Fruit fly (Drosophila melanogaster) whole organism, embryonic: Measurements from ENCODE around the gene Sry-alpha.

Experiments used
- Aef1 ChIP-seq: fragments of 200-800 bp; sonication (Bioruptor generic); IDR thresholded peaks from 3 replicates; pipeline ENCODE4 v1.3.6; 2022; ENCODE audit warnings: missing biosample characterization, missing genetic modification characterization
- Atf3 ChIP-seq: fragments of 200-800 bp; sonication (Bioruptor generic); optimal IDR thresholded peaks from 3 replicates; lab custom pipeline; 2016; ENCODE audit warnings: missing biosample characterization, missing genetic modification characterization
- B-H2 ChIP-seq: fragments of 200-800 bp; sonication (Bioruptor generic); optimal IDR thresholded peaks from 2 replicates; lab custom pipeline; 2018; ENCODE audit warnings: missing biosample characterization, mild to moderate bottlenecking, missing genetic modification characterization
- Blimp-1 ChIP-seq: fragments of 200-800 bp; sonication (Bioruptor generic); optimal IDR thresholded peaks from 3 replicates; lab custom pipeline; 2018; ENCODE audit warnings: missing biosample characterization, missing genetic modification characterization, mild to moderate bottlenecking, moderate library complexity, missing genetic modification reagents
- BtbVII ChIP-seq: fragments of 200-800 bp; sonication (Bioruptor generic); optimal IDR thresholded peaks from 3 replicates; lab custom pipeline; 2017; ENCODE audit warnings: missing biosample characterization, mild to moderate bottlenecking, missing genetic modification characterization
- CG11247 ChIP-seq: fragments of 200-800 bp; sonication (Bioruptor generic); IDR thresholded peaks from 2 replicates; pipeline ENCODE4 v1.3.6; 2022; ENCODE audit warnings: missing biosample characterization, missing genetic modification characterization
- CG12219 ChIP-seq: fragments of 200-800 bp; sonication (Bioruptor generic); optimal IDR thresholded peaks from 3 replicates; lab custom pipeline; 2018; ENCODE audit warnings: missing biosample characterization, mild to moderate bottlenecking, missing genetic modification characterization
- CG13287 ChIP-seq: fragments of 200-800 bp; sonication (Bioruptor generic); IDR thresholded peaks from 2 replicates; pipeline ENCODE4 v1.3.6; 2022; ENCODE audit warnings: missing biosample characterization, missing genetic modification characterization; ENCODE audit not compliant: partially characterized antibody
- CG15514 ChIP-seq: fragments of 200-800 bp; sonication (Bioruptor generic); optimal IDR thresholded peaks from 3 replicates; lab custom pipeline; 2017; ENCODE audit warnings: missing biosample characterization, missing genetic modification characterization, mild to moderate bottlenecking, moderate library complexity, missing genetic modification reagents
- CG16779 ChIP-seq: fragments of 200-800 bp; sonication (Bioruptor generic); IDR thresholded peaks from 2 replicates; pipeline ENCODE4 v1.3.6; 2022; ENCODE audit warnings: missing biosample characterization, missing genetic modification characterization
- CG2889 ChIP-seq: fragments of 200-800 bp; sonication (Bioruptor generic); IDR thresholded peaks from 3 replicates; pipeline ENCODE4 v1.3.6; 2022; ENCODE audit warnings: missing biosample characterization, missing genetic modification characterization
- CG31441 ChIP-seq: fragments of 200-800 bp; sonication (Bioruptor generic); IDR thresholded peaks from 2 replicates; pipeline ENCODE4 v1.3.6; 2022; ENCODE audit warnings: missing biosample characterization, missing genetic modification characterization
- CG32772 ChIP-seq: fragments of 200-800 bp; sonication (Bioruptor generic); IDR thresholded peaks from 2 replicates; pipeline ENCODE4 v1.3.6; 2022; ENCODE audit warnings: missing biosample characterization, missing genetic modification characterization
- CG3847 ChIP-seq: fragments of 200-800 bp; sonication (Bioruptor generic); IDR thresholded peaks from 2 replicates; pipeline ENCODE4 v1.3.6; 2022; ENCODE audit warnings: missing biosample characterization, missing genetic modification characterization
- CG42726 ChIP-seq: fragments of 200-800 bp; sonication (Bioruptor generic); IDR thresholded peaks from 2 replicates; pipeline ENCODE4 v1.3.6; 2022; ENCODE audit warnings: missing biosample characterization, missing genetic modification characterization; ENCODE audit not compliant: partially characterized antibody
- CG6813 ChIP-seq: fragments of 200-800 bp; sonication (Bioruptor generic); optimal IDR thresholded peaks from 2 replicates; lab custom pipeline; 2017; ENCODE audit warnings: missing biosample characterization, missing genetic modification characterization, mild to moderate bottlenecking, moderate library complexity, missing genetic modification reagents
- CG6854 ChIP-seq: fragments of 200-800 bp; sonication (Bioruptor generic); optimal IDR thresholded peaks from 3 replicates; lab custom pipeline; 2017; ENCODE audit warnings: missing biosample characterization, mild to moderate bottlenecking, missing genetic modification characterization
- CG8281 ChIP-seq: fragments of 200-800 bp; sonication (Bioruptor generic); optimal IDR thresholded peaks from 2 replicates; lab custom pipeline; 2018; ENCODE audit warnings: missing biosample characterization, mild to moderate bottlenecking, missing genetic modification characterization, moderate library complexity
- CG8388 ChIP-seq: fragments of 200-800 bp; sonication (Bioruptor generic); optimal IDR thresholded peaks from 2 replicates; lab custom pipeline; 2019; ENCODE audit warnings: missing biosample characterization, mild to moderate bottlenecking, missing genetic modification characterization, moderate library complexity
- CoRest ChIP-seq: fragments of 200-800 bp; sonication (Bioruptor generic); optimal IDR thresholded peaks from 3 replicates; lab custom pipeline; 2018; ENCODE audit warnings: missing biosample characterization, mild to moderate bottlenecking, missing genetic modification characterization, moderate library complexity
- Dad ChIP-seq: fragments of 200-800 bp; sonication (Bioruptor generic); optimal IDR thresholded peaks from 3 replicates; lab custom pipeline; 2016; ENCODE audit warnings: missing biosample characterization, missing genetic modification characterization
- Dfd ChIP-seq, 2 experiments: fragments of >200 bp; optimal IDR thresholded peaks; 2 replicates each; lab custom pipeline; 2017; ENCODE audit warnings: missing biosample characterization in 2 of 2, missing genetic modification characterization in 2 of 2
- Doc3 ChIP-seq: fragments of 200-800 bp; sonication (Bioruptor generic); IDR thresholded peaks from 3 replicates; pipeline ENCODE4 v1.3.6; 2022; ENCODE audit warnings: missing biosample characterization, missing genetic modification characterization; ENCODE audit not compliant: partially characterized antibody
- E2f1 ChIP-seq: fragments of 200-800 bp; sonication (Bioruptor generic); IDR thresholded peaks from 2 replicates; pipeline ENCODE4 v1.3.6; 2022; ENCODE audit warnings: missing biosample characterization, missing genetic modification characterization
- HLH3B ChIP-seq: fragments of 200-800 bp; sonication (Bioruptor generic); IDR thresholded peaks from 2 replicates; pipeline ENCODE4 v1.3.6; 2022; ENCODE audit warnings: missing biosample characterization, missing genetic modification characterization
- Hand ChIP-seq: fragments of 200-800 bp; sonication (Bioruptor generic); optimal IDR thresholded peaks from 2 replicates; lab custom pipeline; 2017; ENCODE audit warnings: mild to moderate bottlenecking, missing biosample characterization, missing genetic modification reagents, missing genetic modification characterization
- HmgD ChIP-seq: fragments of 200-800 bp; sonication (Bioruptor generic); optimal IDR thresholded peaks from 3 replicates; lab custom pipeline; 2016; ENCODE audit warnings: missing biosample characterization, missing genetic modification characterization
- Hr3 ChIP-seq: fragments of 200-800 bp; sonication (Bioruptor generic); optimal IDR thresholded peaks from 3 replicates; lab custom pipeline; 2016; ENCODE audit warnings: missing biosample characterization, missing genetic modification characterization
- Hr39 ChIP-seq: fragments of >200 bp; optimal IDR thresholded peaks from 2 replicates; lab custom pipeline; 2017
- MESR4 ChIP-seq: fragments of 200-800 bp; sonication (Bioruptor generic); optimal IDR thresholded peaks from 2 replicates; lab custom pipeline; 2018; ENCODE audit warnings: missing biosample characterization, mild to moderate bottlenecking, missing genetic modification characterization, moderate library complexity
- NK7.1 ChIP-seq: fragments of 200-800 bp; sonication (Bioruptor generic); optimal IDR thresholded peaks from 3 replicates; lab custom pipeline; 2016; ENCODE audit warnings: missing biosample characterization, missing genetic modification characterization
- Ptx1 ChIP-seq: fragments of 200-800 bp; sonication (Bioruptor generic); IDR thresholded peaks from 2 replicates; pipeline ENCODE4 v1.3.6; 2022; ENCODE audit warnings: missing biosample characterization, missing genetic modification characterization
- Scr ChIP-seq: fragments of 200-800 bp; sonication (Bioruptor generic); IDR thresholded peaks from 2 replicates; pipeline ENCODE4 v1.3.6; 2022; ENCODE audit warnings: missing biosample characterization, missing genetic modification characterization; ENCODE audit not compliant: partially characterized antibody
- Sry-δ ChIP-seq: fragments of 200-800 bp; sonication (Bioruptor generic); optimal IDR thresholded peaks from 2 replicates; lab custom pipeline; 2016; ENCODE audit warnings: missing biosample characterization, missing genetic modification characterization
- aop ChIP-seq: fragments of 200-800 bp; sonication (Bioruptor generic); IDR thresholded peaks from 2 replicates; pipeline ENCODE4 v1.3.6; 2022; ENCODE audit warnings: missing biosample characterization, missing genetic modification characterization
- ara ChIP-seq: fragments of 200-800 bp; sonication (Bioruptor generic); IDR thresholded peaks from 2 replicates; pipeline ENCODE4 v1.3.6; 2022; ENCODE audit warnings: missing biosample characterization, missing genetic modification characterization
- bbx ChIP-seq: fragments of 200-800 bp; sonication (Bioruptor generic); IDR thresholded peaks from 2 replicates; pipeline ENCODE4 v1.3.6; 2022; ENCODE audit warnings: missing biosample characterization, missing genetic modification characterization; ENCODE audit not compliant: partially characterized antibody
- cas ChIP-seq: fragments of 200-800 bp; sonication (Bioruptor generic); IDR thresholded peaks from 2 replicates; pipeline ENCODE4 v1.3.6; 2022; ENCODE audit warnings: missing biosample characterization, missing genetic modification characterization
- chif ChIP-seq, 2 experiments: fragments of 200-800 bp; sonication (Bioruptor generic); optimal IDR thresholded peaks; 3 replicates each; lab custom pipeline; 2016; ENCODE audit warnings: missing biosample characterization in 2 of 2, missing genetic modification characterization in 2 of 2
- eyg ChIP-seq: fragments of 200-800 bp; sonication (Bioruptor generic); optimal IDR thresholded peaks from 3 replicates; lab custom pipeline; 2016; ENCODE audit warnings: missing biosample characterization, missing genetic modification characterization
- gcm ChIP-seq: fragments of 200-800 bp; sonication (Bioruptor generic); optimal IDR thresholded peaks from 2 replicates; lab custom pipeline; 2019; ENCODE audit warnings: missing biosample characterization, mild to moderate bottlenecking, missing genetic modification characterization, moderate library complexity
- jing ChIP-seq: fragments of 200-800 bp; sonication (Bioruptor generic); optimal IDR thresholded peaks from 2 replicates; lab custom pipeline; 2018; ENCODE audit warnings: missing biosample characterization, mild to moderate bottlenecking, missing genetic modification characterization
- lola ChIP-seq, 3 experiments: fragments of >200 bp in 2 of 3; fragments of 200-800 bp in 1 of 3; sonication (Bioruptor generic) in 1 of 3; optimal IDR thresholded peaks; 2 replicates each; lab custom pipeline; 2017 to 2019; ENCODE audit warnings: missing biosample characterization in 3 of 3, missing genetic modification characterization in 3 of 3, mild to moderate bottlenecking in 1 of 3, moderate library complexity in 1 of 3
- nerfin-2 ChIP-seq: fragments of 200-800 bp; sonication (Bioruptor generic); IDR thresholded peaks from 2 replicates; pipeline ENCODE4 v1.3.6; 2022; ENCODE audit warnings: missing biosample characterization, missing genetic modification characterization; ENCODE audit not compliant: partially characterized antibody
- sens ChIP-seq: fragments of 200-800 bp; sonication (Bioruptor generic); peaks from one replicate; lab custom pipeline; 2016; ENCODE audit warnings: missing biosample characterization, missing genetic modification characterization
- stwl ChIP-seq: fragments of 200-800 bp; sonication (Bioruptor generic); optimal IDR thresholded peaks from 3 replicates; lab custom pipeline; 2018; ENCODE audit warnings: missing biosample characterization, mild to moderate bottlenecking, missing genetic modification characterization, moderate library complexity
- tll ChIP-seq, 2 experiments: fragments of 200-800 bp in 1 of 2; fragments of >200 bp in 1 of 2; sonication (Bioruptor generic) in 1 of 2; optimal IDR thresholded peaks; 2 replicates each; lab custom pipeline; 2017 to 2019; ENCODE audit warnings: missing biosample characterization in 2 of 2, missing genetic modification characterization in 2 of 2, mild to moderate bottlenecking in 1 of 2, moderate library complexity in 1 of 2
- tup ChIP-seq: fragments of 200-800 bp; sonication (Bioruptor generic); optimal IDR thresholded peaks from 2 replicates; lab custom pipeline; 2016; ENCODE audit warnings: missing biosample characterization, mild to moderate bottlenecking, missing genetic modification characterization, moderate library complexity
- tx ChIP-seq: fragments of 200-800 bp; sonication (Bioruptor generic); optimal IDR thresholded peaks from 2 replicates; lab custom pipeline; 2016; ENCODE audit warnings: missing biosample characterization, missing genetic modification characterization
- vnd ChIP-seq: fragments of 200-800 bp; sonication (Bioruptor generic); IDR thresholded peaks from 3 replicates; pipeline ENCODE4 v1.3.6; 2022; ENCODE audit warnings: missing biosample characterization, missing genetic modification characterization; ENCODE audit not compliant: partially characterized antibody
- wek ChIP-seq: fragments of 200-800 bp; sonication (Bioruptor generic); optimal IDR thresholded peaks from 3 replicates; lab custom pipeline; 2018; ENCODE audit warnings: missing biosample characterization, mild to moderate bottlenecking, missing genetic modification characterization, moderate library complexity

The Sry-alpha gene

dm6 chr3R:30039494-30039893 is at the start of gene Sry-alpha, which contains the start of the genes janA and Sry-beta (continued):
- TF ChIP-seq jing (GFP tag; lab: Kevin White, UChicago) (no peak), CG31441 (GFP tag; lab: Robert Waterston, UW) (no peak), Hr39 (lab: Kevin White, UChicago) (no peak), Dfd (GFP tag; optimal IDR thresholded peaks at IDR 0.05; lab: Kevin White, UChicago) (no peak), CG13287 (peak; percentile 100), Hr3 (GFP tag; lab: Kevin White, UChicago) (no peak), CG6854 (GFP tag; lab: Kevin White, UChicago) (no peak), HmgD (GFP tag; lab: Kevin White, UChicago) (no peak), CG42726 (GFP tag; lab: Robert Waterston, UW) (peak; percentile 97), bbx (GFP tag; lab: Robert Waterston, UW) (peak; percentile 99), CG32772 (GFP tag; lab: Robert Waterston, UW) (no peak), CG2889 (GFP tag; lab: Robert Waterston, UW) (no peak), Hand (GFP tag; lab: Kevin White, UChicago) (no peak), CG12219 (GFP tag; lab: Kevin White, UChicago) (no peak), aop (no peak), Dad (no peak), Ptx1 (GFP tag; lab: Robert Waterston, UW) (no peak), nerfin-2 (GFP tag; lab: Robert Waterston, UW) (peak; percentile 99), Aef1 (GFP tag; lab: Robert Waterston, UW) (no peak), CG8281 (tag; lab: Kevin White, UChicago) (no peak), wek (GFP tag; lab: Kevin White, UChicago) (no peak), E2f1 (no peak), sens (GFP tag; lab: Kevin White, UChicago) (no peak), cas (GFP tag; lab: Robert Waterston, UW) (no peak), CG16779 (GFP tag; lab: Robert Waterston, UW) (no peak), Scr (GFP tag; lab: Robert Waterston, UW) (peak; percentile 99), HLH3B (GFP tag; lab: Robert Waterston, UW) (no peak), CG8388 (GFP tag; lab: Kevin White, UChicago) (no peak), eyg (GFP tag; lab: Kevin White, UChicago) (no peak), Sry-δ (GFP tag; lab: Kevin White, UChicago) (peak; percentile 96), ara (GFP tag; lab: Robert Waterston, UW) (no peak), gcm (GFP tag; lab: Kevin White, UChicago) (no peak), Blimp-1 (GFP tag; lab: Kevin White, UChicago) (no peak), CG11247 (no peak), tx (GFP tag; lab: Kevin White, UChicago) (no peak), CG3847 (peak; percentile 52), Doc3 (GFP tag; lab: Robert Waterston, UW) (peak; percentile 100), MESR4 (GFP tag; lab: Kevin White, UChicago) (peak; percentile 71), tll (GFP tag; optimal IDR thresholded peaks at IDR 0.05; lab: Kevin White, UChicago) (no peak), vnd (GFP tag; lab: Robert Waterston, UW) (peak; percentile 100), NK7.1 (GFP tag; lab: Kevin White, UChicago) (no peak), tup (GFP tag; lab: Kevin White, UChicago) (no peak), CoRest (tag; lab: Kevin White, UChicago) (peak; percentile 36), BtbVII (GFP tag; lab: Kevin White, UChicago) (no peak), B-H2 (GFP tag; lab: Kevin White, UChicago) (no peak), CG15514 (GFP tag; lab: Kevin White, UChicago) (peak; percentile 94), CG6813 (GFP tag; lab: Kevin White, UChicago) (no peak), chif (GFP tag; optimal IDR thresholded peaks at IDR 0.05; lab: Kevin White, UChicago) (no peak), stwl (tag; lab: Kevin White, UChicago) (peak; percentile 77), lola (GFP tag; optimal IDR thresholded peaks at IDR 0.05; lab: Kevin White, UChicago) (no peak), Atf3 (GFP tag; lab: Kevin White, UChicago) (no peak)
